Fruit fly (Drosophila melanogaster) whole organism, larva: ENCODE data around the gene Ilp5.
"Not testable (repeated sequence)": the region's sequence is repeated elsewhere in the genome, so short reads cannot be mapped to it uniquely, and the experiment has no call there.

ENCODE experiments used
- noc ChIP-seq: fragments of 200-800 bp; sonication (Bioruptor generic); optimal IDR thresholded peaks from 3 replicates; lab custom pipeline; 2019; ENCODE audit warnings: missing biosample characterization, mild to moderate bottlenecking, missing genetic modification characterization, moderate library complexity

Ilp5 gene

DNA sequence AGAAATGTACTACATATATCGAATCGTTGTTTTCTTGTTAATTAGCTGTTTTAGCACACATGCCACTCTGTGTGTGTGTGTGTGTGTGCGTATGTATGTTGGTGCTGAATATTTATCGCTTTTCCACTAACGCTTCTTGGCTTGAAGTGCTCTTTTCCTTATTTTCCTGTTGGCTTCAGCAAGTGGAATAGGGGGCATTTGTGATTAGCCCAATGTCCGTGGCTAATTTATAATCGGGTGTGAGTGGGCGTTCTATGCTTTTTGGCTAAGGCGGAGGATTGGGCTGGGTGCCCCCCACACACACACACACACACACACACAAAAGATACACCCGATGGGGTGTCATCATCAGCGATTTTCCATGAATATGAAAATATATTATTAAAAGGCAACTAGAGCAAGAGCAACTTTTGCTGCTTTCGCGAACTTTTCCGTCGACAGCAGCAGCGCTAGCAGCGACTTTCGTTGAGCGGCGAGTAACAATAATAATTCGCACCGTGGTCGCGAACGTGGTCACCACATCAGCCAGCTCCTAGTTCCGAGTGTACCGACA lies 10.3 kb downstream of the Ilp5 start, which contains the start of gene CG43897:
Gene CG43897, plus strand, starts transcription at position 503 of the 553 bp plus-strand sequence.
- no peak for TF ChIP-seq noc (tag; lab: Kevin White, UChicago)

DNA sequence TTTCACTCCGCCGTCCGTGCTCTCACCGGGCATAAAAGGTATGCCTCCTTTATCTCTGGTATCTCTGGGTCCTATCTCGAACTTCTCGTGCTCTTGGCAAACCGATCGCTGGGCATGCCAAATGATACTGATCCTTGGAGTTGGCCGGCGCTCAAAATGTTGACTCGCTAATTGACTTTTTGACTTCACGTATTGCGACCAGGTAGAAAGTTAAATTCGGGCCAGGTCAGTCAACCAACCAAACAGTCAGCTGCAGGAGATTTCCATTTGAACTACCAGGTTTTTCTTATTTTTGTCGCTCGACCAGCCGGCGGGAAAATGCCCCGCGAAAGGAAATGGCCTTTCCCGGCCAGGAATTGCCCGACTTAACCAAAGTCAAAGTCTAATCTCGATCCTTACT lies 19.6 kb downstream of the Ilp5 start, which contains the start of gene Ilp4:
Gene Ilp4, minus strand, starts transcription at position 139 of the 400 bp plus-strand sequence.
- no peak for TF ChIP-seq noc (tag; lab: Kevin White, UChicago)

DNA sequence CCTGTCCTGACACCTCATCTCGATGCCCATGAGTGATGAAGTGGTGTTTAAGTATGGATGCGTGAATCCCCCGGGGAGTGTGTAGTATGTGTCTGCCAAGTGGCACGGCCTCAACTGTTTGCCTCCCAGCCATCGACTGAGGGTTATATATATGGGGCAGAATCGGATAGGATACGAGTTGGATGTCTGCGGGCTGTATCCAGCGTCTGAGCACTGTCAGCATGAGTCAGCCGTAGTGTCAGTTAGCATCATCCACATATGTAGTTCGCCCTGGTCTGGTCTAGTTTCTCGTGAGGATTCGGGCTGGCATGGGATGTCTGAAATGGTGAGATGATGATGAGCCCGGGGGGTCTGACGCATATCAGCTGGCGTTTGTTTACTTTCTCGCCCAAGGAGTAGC lies 21.7 kb downstream of the Ilp5 start, which contains the start of gene Ilp3:
Gene Ilp3, minus strand, starts transcription at position 101 of the 400 bp plus-strand sequence.
- no peak for TF ChIP-seq noc (tag; lab: Kevin White, UChicago)

DNA sequence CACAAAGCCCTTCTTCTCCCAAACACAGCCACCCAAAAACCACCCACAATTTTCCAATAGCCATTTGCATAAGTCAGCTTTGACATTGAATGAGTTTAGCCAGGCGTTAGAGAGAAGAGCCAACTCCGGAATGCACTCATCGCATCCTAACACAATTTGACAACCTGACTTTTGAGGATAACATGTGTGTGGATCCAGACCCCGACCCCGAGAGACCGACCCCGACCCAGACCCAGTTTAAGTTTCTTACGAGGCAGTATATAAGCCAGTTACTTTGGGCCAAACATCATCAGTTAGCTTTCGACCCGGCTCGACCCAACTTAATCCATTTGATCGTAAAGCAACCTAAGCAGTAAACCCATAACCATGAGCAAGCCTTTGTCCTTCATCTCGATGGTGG lies 24.3 kb downstream of the Ilp5 start, which contains the start of gene Ilp2:
Gene Ilp2, plus strand, starts transcription at position 301 of the 400 bp plus-strand sequence.
- no peak for TF ChIP-seq noc (tag; lab: Kevin White, UChicago)

DNA sequence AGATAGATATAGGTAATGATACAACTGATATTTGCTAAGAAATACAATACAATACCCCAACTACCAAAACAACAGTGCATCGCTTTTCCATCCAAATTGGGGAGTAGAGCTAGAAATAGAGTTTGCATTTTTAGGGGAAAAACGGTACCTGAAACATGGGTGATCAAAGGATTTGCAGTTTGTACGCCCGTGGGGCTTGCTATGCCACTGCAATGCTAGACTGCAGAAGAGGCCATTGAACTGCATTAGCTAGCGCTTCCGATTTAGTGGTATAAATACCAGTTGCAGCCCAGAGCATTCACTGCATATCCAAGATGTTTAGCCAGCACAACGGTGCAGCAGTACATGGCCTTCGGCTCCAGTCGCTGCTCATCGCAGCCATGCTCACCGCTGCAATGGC lies 25.6 kb downstream of the Ilp5 start, which contains the start of gene Ilp1:
Gene Ilp1, plus strand, starts transcription at position 301 of the 400 bp plus-strand sequence.
- TF ChIP-seq noc (tag; lab: Kevin White, UChicago) = not testable (repeated sequence)

DNA sequence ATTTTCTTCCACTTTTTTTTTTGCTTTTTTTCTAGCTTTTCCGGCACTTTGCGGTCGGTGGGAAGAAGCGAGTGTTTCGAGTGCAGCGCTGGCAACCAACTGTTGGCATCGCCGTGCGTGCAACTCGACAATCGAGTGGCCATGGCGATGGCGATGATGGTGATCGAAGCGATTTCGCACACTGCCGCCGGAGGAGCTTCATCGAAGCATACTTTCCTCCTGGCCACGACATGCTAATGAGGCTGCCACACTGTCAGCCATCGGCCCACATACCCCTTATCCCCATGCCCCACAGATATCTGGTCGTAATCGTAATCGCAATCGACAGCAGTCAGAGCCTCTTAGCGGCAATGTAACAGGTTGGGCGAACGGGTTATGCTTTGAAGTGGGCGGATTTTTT lies 26.1 kb downstream of the Ilp5 start, which contains the start of gene Zasp67:
Gene Zasp67, minus strand, starts transcription at position 101 of the 400 bp plus-strand sequence.
- no peak for TF ChIP-seq noc (tag; lab: Kevin White, UChicago)

DNA sequence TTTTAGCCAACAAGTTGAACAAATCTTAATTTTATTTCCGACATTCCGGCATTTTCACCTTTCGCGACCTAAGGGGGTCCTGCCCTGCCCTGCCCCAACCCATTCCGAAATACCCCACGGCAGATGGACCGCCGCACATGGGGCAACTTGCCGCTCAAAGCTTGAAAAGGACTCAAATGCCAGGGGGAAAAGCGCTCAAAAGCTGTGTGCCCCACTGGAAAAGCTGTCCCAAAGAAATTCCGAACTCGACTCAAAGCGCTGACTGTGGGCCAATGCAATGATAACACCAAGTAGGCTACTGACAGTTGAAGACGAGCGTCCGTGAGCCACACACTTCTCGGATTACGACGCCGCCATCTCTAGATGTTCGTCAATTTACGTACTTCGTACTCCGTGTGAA lies 37.0 kb downstream of the Ilp5 start, which contains the start of gene CG32052:
Gene CG32052, plus strand, starts transcription at position 301 of the 400 bp plus-strand sequence.
- TF ChIP-seq noc (tag; lab: Kevin White, UChicago) = no peak

DNA sequence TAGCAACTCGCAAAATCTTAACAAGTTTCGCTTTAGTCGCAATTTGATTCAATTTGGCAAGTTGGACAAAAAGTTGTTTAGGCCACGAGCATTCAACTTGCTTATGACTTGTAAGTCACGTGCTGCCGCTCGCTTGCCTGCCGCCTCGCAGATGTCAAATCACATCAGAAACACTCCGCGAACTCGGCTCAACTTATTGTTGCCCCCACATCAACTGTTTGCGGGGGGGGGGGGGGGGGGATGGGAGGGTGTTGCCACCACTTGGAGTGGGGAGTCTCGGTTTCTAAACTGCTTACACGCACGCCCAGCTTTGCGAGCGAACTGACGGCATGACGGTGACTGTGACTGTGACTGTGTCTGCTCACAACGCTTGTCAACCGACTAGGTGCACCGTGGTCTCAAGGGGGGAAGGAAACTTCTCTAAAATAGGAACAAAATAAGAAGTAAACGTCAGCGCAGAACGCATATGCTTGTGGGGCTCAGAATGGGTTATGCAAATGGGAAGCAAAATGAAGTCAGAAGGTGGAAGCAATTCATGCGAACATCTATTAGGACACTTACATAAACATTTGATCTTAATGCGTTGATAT lies 46.8 kb downstream of the Ilp5 start:
- no peak for TF ChIP-seq noc (tag; lab: Kevin White, UChicago)

DNA sequence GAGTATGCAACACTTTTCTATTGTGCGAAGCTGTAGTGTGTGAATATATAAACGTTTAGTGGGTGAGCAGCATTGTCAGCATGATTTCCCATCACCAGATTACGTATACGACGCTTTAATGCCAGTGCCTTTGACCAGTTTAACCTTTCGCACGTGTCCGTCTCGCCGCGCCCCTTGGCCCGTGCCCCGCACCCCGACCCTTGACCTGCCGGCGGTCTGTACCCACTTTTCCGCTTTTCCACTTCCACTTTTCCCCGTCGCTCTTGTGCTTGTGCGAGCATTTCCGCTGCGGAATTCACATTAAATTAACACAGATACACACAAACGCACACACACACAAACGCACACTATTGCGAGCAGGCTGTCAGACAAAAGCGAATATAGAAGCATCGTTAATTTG lies 48.0 kb downstream of the Ilp5 start:
- TF ChIP-seq noc (tag; lab: Kevin White, UChicago) = no peak
